Fruit fly (Drosophila melanogaster): ENCODE results near the gene Tango2.

Tango2 gene

DNA sequence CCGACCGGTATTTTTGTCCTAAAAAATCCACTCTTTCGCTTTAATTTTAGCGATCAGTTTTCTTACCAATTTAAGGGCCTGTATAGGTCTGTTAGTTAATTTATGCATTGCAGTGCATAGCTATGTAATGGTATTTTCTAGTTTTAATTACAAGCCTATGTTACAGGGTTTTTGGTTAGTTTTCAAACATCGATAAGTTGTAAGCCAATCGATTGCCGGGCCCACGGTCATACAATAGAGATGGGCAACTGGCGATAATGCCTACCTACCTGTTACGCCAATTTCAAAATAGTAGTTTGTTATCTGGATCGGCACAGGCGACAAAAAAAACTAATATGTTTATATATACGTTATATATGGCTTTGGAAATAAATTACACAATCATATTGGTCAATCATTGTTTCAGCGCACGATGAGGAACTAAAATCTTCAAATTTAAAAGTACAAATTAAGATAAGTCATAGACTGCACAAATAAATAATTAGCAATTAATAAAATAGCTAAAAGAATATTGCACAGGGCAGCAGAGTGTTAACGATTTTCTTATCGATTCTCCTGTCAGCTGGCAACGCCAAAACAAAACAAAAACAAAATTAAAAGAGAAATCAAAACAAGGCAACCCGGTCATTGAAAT, at the start of gene Tango2, which contains the start of gene tth:
Gene Tango2 (plus strand): TSS at position 573 of the 634 bp plus-strand sequence.
Gene tth (minus strand): TSS at position 170 of the 634 bp plus-strand sequence.
- TF ChIP-seq Hr78 (GFP tag; optimal IDR thresholded peaks at IDR 0.05) (no peak), sage (GFP tag; optimal IDR thresholded peaks at IDR 0.05) (no peak), jim (GFP tag; optimal IDR thresholded peaks at IDR 0.05) (no peak), tai (GFP tag; optimal IDR thresholded peaks at IDR 0.05) (no peak), Rel (GFP tag; optimal IDR thresholded peaks at IDR 0.05) (peak; percentile 36), Rel (tag; optimal IDR thresholded peaks at IDR 0.05) (peak; percentile 55), psq (GFP tag; optimal IDR thresholded peaks at IDR 0.05) (peak; percentile 56), CrebA (GFP tag; optimal IDR thresholded peaks at IDR 0.05; ENCODE audit: borderline replicate concordance) (no peak), dsf (GFP tag; optimal IDR thresholded peaks at IDR 0.05; ENCODE audit: borderline replicate concordance) (peak; percentile 53), sv (GFP tag; optimal IDR thresholded peaks at IDR 0.05) (peak; percentile 55), foxo (GFP tag; optimal IDR thresholded peaks at IDR 0.05) (peak in 1 of 2 experiments; percentile 90), Vsx2 (GFP tag; optimal IDR thresholded peaks at IDR 0.05; ENCODE audit: partially characterized antibody) (no peak), dmrt93B (GFP tag; optimal IDR thresholded peaks at IDR 0.05) (no peak), dl (GFP tag; optimal IDR thresholded peaks at IDR 0.05; ENCODE audit: insufficient read depth in 1 of 2, partially characterized antibody in 2 of 2) (no peak), Dfd (GFP tag; optimal IDR thresholded peaks at IDR 0.05) (no peak), h (GFP tag; optimal IDR thresholded peaks at IDR 0.05) (peak; percentile 87), woc (GFP tag; optimal IDR thresholded peaks at IDR 0.05) (peak; percentile 73), Dif (GFP tag; optimal IDR thresholded peaks at IDR 0.05; ENCODE audit: partially characterized antibody) (no peak), Myc (optimal IDR thresholded peaks at IDR 0.05) (no peak), Hnf4 (GFP tag; optimal IDR thresholded peaks at IDR 0.05) (no peak), Hr83 (GFP tag; optimal IDR thresholded peaks at IDR 0.05; ENCODE audit: poor library complexity, severe bottlenecking) (peak; percentile 2), br (GFP tag; optimal IDR thresholded peaks at IDR 0.05) (peak; percentile 85), pan (optimal IDR thresholded peaks at IDR 0.05) (no peak), CG32264 (GFP tag; optimal IDR thresholded peaks at IDR 0.05) (peak; percentile 14), Sp1 (GFP tag; optimal IDR thresholded peaks at IDR 0.05) (peak; percentile 88), Mio (GFP tag; optimal IDR thresholded peaks at IDR 0.05) (peak; percentile 16), GATAd (GFP tag; optimal IDR thresholded peaks at IDR 0.05) (no peak), usp (GFP tag; optimal IDR thresholded peaks at IDR 0.05) (no peak), ey (GFP tag; optimal IDR thresholded peaks at IDR 0.05) (peak; percentile 84), Abd-B (GFP tag; optimal IDR thresholded peaks at IDR 0.05) (no peak), CG9705 (GFP tag; optimal IDR thresholded peaks at IDR 0.05) (peak; percentile 54), Jra (GFP tag; optimal IDR thresholded peaks at IDR 0.05) (no peak), N (GFP tag; optimal IDR thresholded peaks at IDR 0.05) (no peak), lola (GFP tag; optimal IDR thresholded peaks at IDR 0.05) (no peak), HLH106 (tag; optimal IDR thresholded peaks at IDR 0.05) (peak; percentile 89), OdsH (GFP tag; optimal IDR thresholded peaks at IDR 0.05) (peak; percentile 80), fru (GFP tag; optimal IDR thresholded peaks at IDR 0.05) (peak; percentile 90), brk (GFP tag; optimal IDR thresholded peaks at IDR 0.05) (no peak), rgr (GFP tag; optimal IDR thresholded peaks at IDR 0.05) (peak; percentile 87)

DNA sequence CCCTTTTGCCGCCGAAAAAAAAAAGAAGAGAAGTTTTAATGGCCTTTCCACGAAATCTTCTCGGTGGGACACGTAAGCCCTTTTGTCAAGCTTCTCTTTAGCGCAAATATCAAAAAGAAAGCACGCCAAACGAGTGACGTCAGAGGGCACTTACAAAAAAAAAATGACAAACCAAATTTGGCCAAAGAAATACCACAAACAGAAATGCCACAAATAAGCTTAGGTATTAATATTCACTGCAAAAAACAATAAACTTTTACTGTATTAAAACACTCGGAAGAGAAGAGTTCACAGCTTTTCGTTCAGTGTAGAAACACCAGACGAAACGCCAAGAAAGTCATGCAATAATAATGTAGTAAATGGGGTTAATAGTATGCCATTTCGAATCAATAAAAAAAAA, 48.7 kb upstream of the Tango2 start:
- no peak for TF ChIP-seq Abd-B (GFP tag; optimal IDR thresholded peaks at IDR 0.05)
- peak; percentile 41 for TF ChIP-seq br (GFP tag; optimal IDR thresholded peaks at IDR 0.05)
- TF ChIP-seq CG9705 (GFP tag; optimal IDR thresholded peaks at IDR 0.05): no peak
- no peak for TF ChIP-seq sage (GFP tag; optimal IDR thresholded peaks at IDR 0.05)
- TF ChIP-seq Vsx2 (GFP tag; optimal IDR thresholded peaks at IDR 0.05; ENCODE audit: partially characterized antibody): no peak
- TF ChIP-seq dl (GFP tag; optimal IDR thresholded peaks at IDR 0.05; ENCODE audit: insufficient read depth in 1 of 2, partially characterized antibody in 2 of 2): no peak
- peak; percentile 16 for TF ChIP-seq rgr (GFP tag; optimal IDR thresholded peaks at IDR 0.05)
- peak; percentile 32 for TF ChIP-seq h (GFP tag; optimal IDR thresholded peaks at IDR 0.05)
- TF ChIP-seq Dfd (GFP tag; optimal IDR thresholded peaks at IDR 0.05): no peak
- TF ChIP-seq ey (GFP tag; optimal IDR thresholded peaks at IDR 0.05): peak; percentile 38
- TF ChIP-seq psq (GFP tag; optimal IDR thresholded peaks at IDR 0.05): peak; percentile 25
- no peak for TF ChIP-seq brk (GFP tag; optimal IDR thresholded peaks at IDR 0.05)
- TF ChIP-seq foxo (GFP tag; optimal IDR thresholded peaks at IDR 0.05): peak in 1 of 2 experiments; percentile 52
- no peak for TF ChIP-seq Myc (optimal IDR thresholded peaks at IDR 0.05)
- no peak for TF ChIP-seq Hr78 (GFP tag; optimal IDR thresholded peaks at IDR 0.05)
- peak; percentile 22 for TF ChIP-seq Hnf4 (GFP tag; optimal IDR thresholded peaks at IDR 0.05)
- peak; percentile 57 for TF ChIP-seq fru (GFP tag; optimal IDR thresholded peaks at IDR 0.05)
- no peak for TF ChIP-seq dmrt93B (GFP tag; optimal IDR thresholded peaks at IDR 0.05)
- TF ChIP-seq OdsH (GFP tag; optimal IDR thresholded peaks at IDR 0.05): no peak
